Fruit fly (Drosophila melanogaster) whole organism, adult: ENCODE results near the gene CG15498.

Experiments
- CG11617 ChIP-seq: fragments of 200-800 bp; sonication (Bioruptor generic); optimal IDR thresholded peaks from 2 replicates; lab custom pipeline; 2017; ENCODE audit warnings: mild to moderate bottlenecking, missing biosample characterization, missing genetic modification reagents, missing genetic modification characterization
- CG12768 ChIP-seq: fragments of 200-800 bp; sonication (Bioruptor generic); optimal IDR thresholded peaks from 2 replicates; lab custom pipeline; 2017; ENCODE audit warnings: missing biosample characterization, missing genetic modification characterization, mild to moderate bottlenecking, moderate library complexity, missing genetic modification reagents
- CG14711 ChIP-seq: fragments of 200-800 bp; sonication (Bioruptor generic); optimal IDR thresholded peaks from 2 replicates; lab custom pipeline; 2018; ENCODE audit warnings: missing biosample characterization, mild to moderate bottlenecking, missing genetic modification characterization, moderate library complexity
- CG1620 ChIP-seq: fragments of 200-800 bp; sonication (Bioruptor generic); optimal IDR thresholded peaks from 2 replicates; lab custom pipeline; 2016; ENCODE audit warnings: missing biosample characterization, missing genetic modification characterization
- CG33017 ChIP-seq: fragments of 200-800 bp; sonication (Bioruptor generic); optimal IDR thresholded peaks from 2 replicates; lab custom pipeline; 2018; ENCODE audit warnings: missing biosample characterization, mild to moderate bottlenecking, missing genetic modification characterization, moderate library complexity
- CG5204 ChIP-seq: fragments of 200-800 bp; sonication (Bioruptor generic); optimal IDR thresholded peaks from 2 replicates; lab custom pipeline; 2016; ENCODE audit warnings: missing biosample characterization, missing genetic modification characterization
- CG7045 ChIP-seq: fragments of 200-800 bp; sonication (Bioruptor generic); optimal IDR thresholded peaks from 2 replicates; lab custom pipeline; 2017; ENCODE audit warnings: missing biosample characterization, mild to moderate bottlenecking, missing genetic modification characterization
- CG7101 ChIP-seq: fragments of 200-800 bp; sonication (Bioruptor generic); optimal IDR thresholded peaks from 2 replicates; lab custom pipeline; 2018; ENCODE audit warnings: missing biosample characterization, mild to moderate bottlenecking, missing genetic modification characterization, moderate library complexity
- Clk ChIP-seq: fragments of 200-800 bp; sonication (Bioruptor generic); optimal IDR thresholded peaks from 2 replicates; lab custom pipeline; 2017; ENCODE audit warnings: missing biosample characterization, missing genetic modification characterization
- Crg-1 ChIP-seq: fragments of 200-800 bp; sonication (Bioruptor generic); optimal IDR thresholded peaks from 2 replicates; lab custom pipeline; 2016; ENCODE audit warnings: missing biosample characterization, missing genetic modification characterization
- Hr96 ChIP-seq: fragments of 200-800 bp; sonication (Bioruptor generic); optimal IDR thresholded peaks from 2 replicates; lab custom pipeline; 2016; ENCODE audit warnings: missing biosample characterization, missing genetic modification characterization
- Mnt ChIP-seq: fragments of 200-800 bp; sonication (Bioruptor generic); optimal IDR thresholded peaks from 2 replicates; lab custom pipeline; 2016; ENCODE audit warnings: missing biosample characterization, mild to moderate bottlenecking, missing genetic modification characterization
- bab1 ChIP-seq: fragments of 200-800 bp; sonication (Bioruptor generic); optimal IDR thresholded peaks from 3 replicates; lab custom pipeline; 2019; ENCODE audit warnings: missing biosample characterization, mild to moderate bottlenecking, missing genetic modification characterization, moderate library complexity
- cic ChIP-seq: fragments of 200-800 bp; sonication (Bioruptor generic); optimal IDR thresholded peaks from 2 replicates; lab custom pipeline; 2017; ENCODE audit warnings: missing biosample characterization, mild to moderate bottlenecking, missing genetic modification characterization, moderate library complexity
- cnc ChIP-seq, 2 experiments: fragments of >200 bp; optimal IDR thresholded peaks; 2 replicates each; lab custom pipeline; 2017
- kay ChIP-seq: fragments of 200-800 bp; sonication (Bioruptor generic); peaks from one replicate; lab custom pipeline; 2016; ENCODE audit warnings: missing biosample characterization, missing genetic modification characterization, borderline replicate concordance
- ovo ChIP-seq: fragments of 200-800 bp; sonication (Bioruptor generic); optimal IDR thresholded peaks from 2 replicates; lab custom pipeline; 2016; ENCODE audit warnings: missing biosample characterization, missing genetic modification characterization
- pad ChIP-seq: fragments of 200-800 bp; sonication (Bioruptor generic); optimal IDR thresholded peaks from 3 replicates; lab custom pipeline; 2017; ENCODE audit warnings: missing biosample characterization, missing genetic modification characterization, mild to moderate bottlenecking, moderate library complexity, missing genetic modification reagents
- tj ChIP-seq: fragments of 200-800 bp; sonication (Bioruptor generic); optimal IDR thresholded peaks from 3 replicates; lab custom pipeline; 2017; ENCODE audit warnings: missing biosample characterization, mild to moderate bottlenecking, missing genetic modification characterization, moderate library complexity
- toe ChIP-seq: fragments of 200-800 bp; sonication (Bioruptor generic); optimal IDR thresholded peaks from 2 replicates; lab custom pipeline; 2016; ENCODE audit warnings: missing biosample characterization, missing genetic modification characterization

The CG15498 gene

DNA sequence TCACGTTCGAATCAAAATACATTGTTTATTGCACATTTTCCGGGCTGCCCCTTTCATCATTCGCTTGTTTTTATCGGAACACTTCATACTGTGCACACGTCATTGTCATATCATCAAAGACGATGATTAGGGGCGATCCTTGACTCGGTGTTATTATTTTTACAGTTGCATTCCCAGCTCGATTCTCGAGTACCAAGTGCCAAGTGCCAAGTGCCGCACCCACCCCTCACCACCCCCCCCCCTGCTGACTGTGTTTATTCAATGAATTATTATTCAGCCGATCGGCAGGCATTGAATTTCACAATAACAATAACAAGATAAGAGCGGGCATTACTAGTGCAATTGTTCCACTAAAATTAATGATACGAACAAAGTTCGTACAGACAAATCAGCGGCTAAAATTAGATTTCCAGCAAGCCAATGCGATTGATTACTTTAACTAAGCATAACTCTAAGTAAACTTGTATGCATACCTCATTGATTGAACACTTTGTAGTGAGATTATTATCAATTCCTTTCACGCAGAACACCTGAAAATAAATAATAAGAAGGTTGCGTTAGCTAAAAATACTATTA lies 18.6 kb upstream of the CG15498 start:
- TF ChIP-seq bab1 (GFP tag; lab: Kevin White, UChicago) (peak; percentile 7), cic (GFP tag; lab: Kevin White, UChicago) (peak; percentile 99), tj (peak; percentile 65), pad (GFP tag; lab: Kevin White, UChicago) (no peak), CG14711 (tag; lab: Kevin White, UChicago) (no peak), CG5204 (GFP tag; lab: Kevin White, UChicago) (peak; percentile 22), toe (GFP tag; lab: Kevin White, UChicago) (peak; percentile 4), CG33017 (peak; percentile 18), CG12768 (peak; percentile 68), ovo (GFP tag; lab: Kevin White, UChicago) (peak; percentile 73), kay (GFP tag; lab: Kevin White, UChicago) (peak; percentile 77), Hr96 (peak; percentile 53), cnc (optimal IDR thresholded peaks at IDR 0.05; lab: Kevin White, UChicago) (no peak)

DNA sequence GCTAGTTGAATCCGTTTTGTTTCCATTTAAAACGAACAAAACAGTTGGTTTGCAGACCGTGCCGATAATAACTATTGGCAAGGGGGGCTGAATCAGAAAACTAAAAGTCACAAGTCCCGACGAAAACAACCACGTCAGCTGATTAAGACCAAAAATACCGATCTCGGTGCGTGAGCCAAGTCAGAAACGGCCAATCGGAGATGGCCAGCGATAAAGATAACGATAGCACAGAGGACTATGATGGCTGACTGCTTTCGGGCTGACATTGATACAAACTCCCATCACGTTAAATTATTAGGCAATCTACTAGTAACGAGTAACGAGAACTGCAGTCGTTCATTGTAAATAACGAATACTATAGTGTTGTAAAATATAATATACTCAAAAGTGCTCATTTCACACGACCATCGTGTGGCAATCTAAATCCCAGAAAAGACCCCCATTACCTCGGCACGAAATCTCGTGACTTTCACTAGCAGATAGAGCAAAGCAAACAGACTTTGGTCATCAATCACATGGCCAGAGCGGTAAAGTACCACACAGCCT lies 18.0 kb upstream of the CG15498 start:
- no peak for TF ChIP-seq CG7045
- TF ChIP-seq CG1620 (GFP tag; lab: Kevin White, UChicago) = no peak
- TF ChIP-seq CG11617 = no peak
- no peak for TF ChIP-seq cnc (optimal IDR thresholded peaks at IDR 0.05; lab: Kevin White, UChicago)
- TF ChIP-seq CG7101 (tag; lab: Kevin White, UChicago) = no peak
- TF ChIP-seq CG14711 (tag; lab: Kevin White, UChicago) = no peak
- TF ChIP-seq kay (GFP tag; lab: Kevin White, UChicago) = no peak

DNA sequence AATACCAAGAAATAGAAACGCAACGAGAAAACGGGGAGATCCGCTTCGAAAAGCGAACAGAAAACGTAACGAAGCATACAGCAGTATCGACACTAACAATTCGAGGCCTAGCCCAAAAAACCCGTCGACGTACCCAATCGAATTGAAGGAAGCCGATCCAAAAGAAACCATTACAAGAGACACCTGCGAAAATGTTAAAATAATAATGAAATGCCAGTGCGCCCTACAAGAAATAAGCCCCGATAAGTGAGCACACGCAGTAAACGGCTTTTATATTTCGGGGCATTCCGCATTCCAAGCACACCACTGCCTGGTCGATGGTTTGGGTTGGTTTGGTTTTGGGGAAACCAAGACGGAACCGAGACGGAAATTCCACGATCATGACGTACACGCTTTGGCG lies 17.4 kb upstream of the CG15498 start:
- TF ChIP-seq Hr96 = no peak
- TF ChIP-seq Crg-1 (GFP tag; lab: Kevin White, UChicago) = no peak
- no peak for TF ChIP-seq kay (GFP tag; lab: Kevin White, UChicago)
- TF ChIP-seq tj = peak; percentile 23
- no peak for TF ChIP-seq CG7045
- no peak for TF ChIP-seq pad (GFP tag; lab: Kevin White, UChicago)

DNA sequence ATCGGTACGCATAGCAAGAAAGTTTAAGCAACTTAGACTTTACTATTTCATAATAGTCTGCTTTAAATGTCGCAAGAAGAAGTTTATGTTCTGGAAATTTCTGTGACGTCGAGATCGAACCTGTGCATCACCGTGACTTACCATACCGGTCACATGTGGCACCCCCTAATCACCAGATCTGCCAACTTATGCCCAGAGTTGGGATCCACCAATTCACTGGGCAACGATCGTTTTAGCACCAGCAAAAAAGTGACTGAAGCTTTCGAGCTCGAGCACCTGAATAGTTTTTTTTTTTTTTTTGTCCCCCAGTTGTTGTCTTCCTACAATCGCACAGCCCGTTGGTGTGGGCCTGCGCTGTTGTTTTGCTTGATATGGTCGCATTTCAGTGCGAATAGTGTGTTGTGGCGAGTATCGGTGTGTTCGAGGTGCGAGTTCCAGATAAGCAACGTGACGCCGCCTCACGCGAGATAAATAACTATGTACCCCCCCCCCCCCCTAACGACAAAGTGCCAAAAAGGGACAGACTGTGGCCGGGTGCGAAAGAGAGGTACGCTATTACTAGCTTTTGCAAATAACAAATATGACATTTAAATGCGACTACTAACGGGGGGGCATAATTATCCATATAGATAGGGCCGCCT lies 15.5 kb upstream of the CG15498 start:
- TF ChIP-seq cic (GFP tag; lab: Kevin White, UChicago) (peak; percentile 86), cnc (optimal IDR thresholded peaks at IDR 0.05; lab: Kevin White, UChicago) (no peak), kay (GFP tag; lab: Kevin White, UChicago) (no peak), Clk (GFP tag; lab: Kevin White, UChicago) (peak; percentile 21), tj (no peak), CG7101 (tag; lab: Kevin White, UChicago) (no peak), CG12768 (peak; percentile 43), CG11617 (no peak)

DNA sequence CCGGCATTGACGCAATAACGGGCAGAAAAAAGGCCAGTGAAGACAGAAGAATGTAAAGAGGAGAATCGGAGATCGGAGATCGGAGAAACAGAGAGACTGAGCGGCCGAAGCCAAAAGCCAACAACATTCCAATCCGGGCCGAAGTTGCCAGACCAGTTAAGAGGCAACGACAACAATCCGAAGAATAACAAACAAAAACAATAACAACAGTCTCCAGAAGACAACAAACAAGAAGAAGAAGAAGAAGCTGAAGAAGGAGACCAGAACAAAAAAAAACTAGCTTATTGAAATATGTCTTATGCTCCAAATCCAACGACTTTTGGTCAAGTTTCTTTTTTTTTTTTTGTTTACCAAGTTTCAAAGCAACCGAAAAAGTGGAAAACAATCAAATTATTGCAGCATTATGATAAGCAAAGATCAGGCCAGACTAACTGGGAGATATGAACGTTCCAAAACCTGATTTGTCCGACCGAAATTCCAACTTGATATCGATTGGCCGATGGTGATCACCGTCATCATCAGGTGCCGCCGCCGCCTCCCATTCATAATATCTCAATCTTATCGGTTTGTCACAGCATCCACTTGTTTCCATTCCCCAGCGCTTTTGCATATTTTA lies 14.8 kb upstream of the CG15498 start:
- no peak for TF ChIP-seq cic (GFP tag; lab: Kevin White, UChicago)
- TF ChIP-seq Mnt (GFP tag; lab: Kevin White, UChicago) = no peak
- no peak for TF ChIP-seq CG1620 (GFP tag; lab: Kevin White, UChicago)
- no peak for TF ChIP-seq CG5204 (GFP tag; lab: Kevin White, UChicago)
- no peak for TF ChIP-seq Hr96

DNA sequence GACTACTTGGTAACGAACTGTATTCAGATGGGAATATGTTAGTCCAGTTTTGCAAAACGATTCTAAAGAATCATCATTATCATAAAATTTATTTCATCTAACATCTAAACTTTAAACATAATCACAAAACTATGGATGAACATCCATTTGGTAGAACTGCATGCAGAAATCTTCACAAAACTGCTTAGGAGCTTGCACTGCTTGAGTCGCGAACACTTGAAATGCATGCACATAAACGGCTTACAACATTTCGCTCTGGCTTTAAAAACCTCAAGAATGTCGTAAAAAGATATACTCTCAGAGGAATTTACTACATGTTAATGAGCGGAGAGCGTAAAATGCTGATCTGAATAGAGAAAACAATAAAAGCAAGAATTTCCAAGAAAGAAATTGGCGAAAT lies 14.1 kb upstream of the CG15498 start:
- TF ChIP-seq CG12768 (no peak), CG14711 (tag; lab: Kevin White, UChicago) (no peak), cic (GFP tag; lab: Kevin White, UChicago) (no peak), pad (GFP tag; lab: Kevin White, UChicago) (no peak), CG7045 (no peak), Mnt (GFP tag; lab: Kevin White, UChicago) (no peak), tj (no peak), CG33017 (no peak), Hr96 (no peak), CG7101 (tag; lab: Kevin White, UChicago) (no peak), cnc (optimal IDR thresholded peaks at IDR 0.05; lab: Kevin White, UChicago) (no peak), CG11617 (no peak), CG5204 (GFP tag; lab: Kevin White, UChicago) (no peak)

DNA sequence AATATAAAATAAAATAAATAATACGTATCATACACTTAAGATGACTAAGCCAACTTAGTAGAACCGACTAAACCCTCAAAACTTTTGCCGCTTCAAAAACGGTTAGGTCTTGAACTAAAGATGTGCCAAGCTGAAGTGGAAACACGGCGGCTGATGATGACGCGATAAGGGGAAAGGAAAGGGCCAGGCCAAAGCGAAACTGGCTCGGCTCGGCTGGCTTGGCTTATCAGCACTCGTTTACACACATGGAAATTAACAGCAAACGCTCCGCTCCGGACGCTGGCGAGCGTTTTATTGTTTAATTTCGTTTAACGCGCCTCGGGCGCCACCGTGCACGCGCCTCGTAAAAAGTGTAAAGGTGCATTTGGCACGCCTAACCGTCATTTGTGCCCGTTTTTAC lies 13.7 kb upstream of the CG15498 start:
- peak; percentile 55 for TF ChIP-seq Mnt (GFP tag; lab: Kevin White, UChicago)
- TF ChIP-seq kay (GFP tag; lab: Kevin White, UChicago) = peak; percentile 84
- TF ChIP-seq cic (GFP tag; lab: Kevin White, UChicago) = peak; percentile 95
- TF ChIP-seq CG12768 = peak; percentile 65
- peak; percentile 0 for TF ChIP-seq CG14711 (tag; lab: Kevin White, UChicago)
- TF ChIP-seq cnc (optimal IDR thresholded peaks at IDR 0.05; lab: Kevin White, UChicago) = no peak
- TF ChIP-seq Crg-1 (GFP tag; lab: Kevin White, UChicago) = no peak
